Worm (Caenorhabditis elegans) whole organism, late embryonic: ENCODE results near the gene str-230.
A peak's percentile ranks its signal among the peaks of the same experiment; 100 is the strongest.

Source experiments
- C08G9.2 ChIP-seq: sonication (generic microtip); optimal IDR thresholded peaks from 2 replicates; lab custom pipeline; 2016; ENCODE audit warnings: mild to moderate bottlenecking, missing genetic modification characterization, moderate library complexity, missing compliant biosample characterization
- C38D4.7 ChIP-seq: fragments of 200-800 bp; sonication (Bioruptor generic); optimal IDR thresholded peaks from 2 replicates; lab custom pipeline; 2018; ENCODE audit warnings: mild to moderate bottlenecking, missing genetic modification characterization, moderate library complexity, missing compliant biosample characterization
- K09A11.1 ChIP-seq: sonication (generic microtip); optimal IDR thresholded peaks from 2 replicates; lab custom pipeline; 2017; ENCODE audit warnings: antibody characterized with exemption, mild to moderate bottlenecking, missing genetic modification characterization, missing compliant biosample characterization; ENCODE audit not compliant: insufficient read depth
- Y22D7AL.16 ChIP-seq: sonication (generic microtip); optimal IDR thresholded peaks from 2 replicates; lab custom pipeline; 2016; ENCODE audit warnings: missing genetic modification characterization, missing compliant biosample characterization
- ahr-1 ChIP-seq: sonication (generic microtip); optimal IDR thresholded peaks from 2 replicates; lab custom pipeline; 2016; ENCODE audit warnings: missing genetic modification characterization, missing compliant biosample characterization
- ama-1 ChIP-seq: fragments of 150-350 bp; optimal IDR thresholded peaks from 2 replicates; lab custom pipeline; 2014
- ceh-18 ChIP-seq: sonication (generic microtip); optimal IDR thresholded peaks from 2 replicates; lab custom pipeline; 2016; ENCODE audit warnings: missing genetic modification characterization, missing compliant biosample characterization
- ceh-2 ChIP-seq: sonication (generic microtip); optimal IDR thresholded peaks from 2 replicates; lab custom pipeline; 2016; ENCODE audit warnings: missing genotype, missing genetic modification characterization, missing compliant biosample characterization
- ceh-22 ChIP-seq: sonication (generic microtip); optimal IDR thresholded peaks from 2 replicates; lab custom pipeline; 2017; ENCODE audit warnings: missing biosample characterization, missing genetic modification characterization
- ceh-24 ChIP-seq: sonication (generic microtip); optimal IDR thresholded peaks from 2 replicates; lab custom pipeline; 2016; ENCODE audit warnings: mild to moderate bottlenecking, missing genetic modification characterization, missing compliant biosample characterization
- ceh-30 ChIP-seq: fragments of 150-350 bp; optimal IDR thresholded peaks from 2 replicates; lab custom pipeline; 2014; ENCODE audit warnings: missing biosample characterization, missing genetic modification characterization
- ceh-31 ChIP-seq: sonication (generic microtip); optimal IDR thresholded peaks from 2 replicates; lab custom pipeline; 2016; ENCODE audit warnings: missing genetic modification characterization, missing compliant biosample characterization
- ceh-6 ChIP-seq: fragments of 200-800 bp; sonication (Bioruptor generic); optimal IDR thresholded peaks from 2 replicates; lab custom pipeline; 2018; ENCODE audit warnings: mild to moderate bottlenecking, missing genetic modification characterization, missing compliant biosample characterization
- dve-1 ChIP-seq: sonication (generic microtip); optimal IDR thresholded peaks from 2 replicates; lab custom pipeline; 2017; ENCODE audit warnings: antibody characterized with exemption, mild to moderate bottlenecking, missing genetic modification characterization, missing compliant biosample characterization
- elt-2 ChIP-seq: sonication (generic microtip); optimal IDR thresholded peaks from 2 replicates; lab custom pipeline; 2016; ENCODE audit warnings: missing genetic modification reagents, missing genetic modification characterization, missing compliant biosample characterization
- fax-1 ChIP-seq: sonication (generic microtip); optimal IDR thresholded peaks from 2 replicates; lab custom pipeline; 2016; ENCODE audit warnings: missing genotype, missing genetic modification characterization, missing compliant biosample characterization
- fkh-10 ChIP-seq: fragments of 150-350 bp; optimal IDR thresholded peaks from 2 replicates; lab custom pipeline; 2014; ENCODE audit warnings: missing biosample characterization, missing genetic modification reagents, missing genetic modification characterization
- fkh-6 ChIP-seq: sonication (generic microtip); optimal IDR thresholded peaks from 2 replicates; lab custom pipeline; 2016; ENCODE audit warnings: missing genetic modification characterization, missing compliant biosample characterization
- hlh-6 ChIP-seq: sonication (generic microtip); optimal IDR thresholded peaks from 2 replicates; lab custom pipeline; 2016; ENCODE audit warnings: missing genotype, missing genetic modification characterization, missing compliant biosample characterization
- lin-11 ChIP-seq: fragments of 200-800 bp; sonication (Bioruptor generic); optimal IDR thresholded peaks from 2 replicates; lab custom pipeline; 2018; ENCODE audit warnings: mild to moderate bottlenecking, missing genetic modification characterization, missing compliant biosample characterization
- madf-2 ChIP-seq: sonication (generic microtip); optimal IDR thresholded peaks from 2 replicates; lab custom pipeline; 2017; ENCODE audit warnings: missing genetic modification characterization, missing compliant biosample characterization
- nfya-1 ChIP-seq: sonication (generic microtip); optimal IDR thresholded peaks from 2 replicates; lab custom pipeline; 2017; ENCODE audit warnings: missing genetic modification characterization, mild to moderate bottlenecking, missing compliant biosample characterization, antibody characterized with exemption, moderate library complexity
- nhr-11 ChIP-seq: fragments of 150-350 bp; optimal IDR thresholded peaks from 2 replicates; lab custom pipeline; 2014; ENCODE audit warnings: missing biosample characterization, missing genetic modification characterization
- nhr-232 ChIP-seq: sonication (generic microtip); optimal IDR thresholded peaks from 2 replicates; lab custom pipeline; 2016; ENCODE audit warnings: missing genetic modification characterization, missing compliant biosample characterization
- odd-2 ChIP-seq: sonication (generic microtip); optimal IDR thresholded peaks from 2 replicates; lab custom pipeline; 2017; ENCODE audit warnings: antibody characterized with exemption, mild to moderate bottlenecking, missing genetic modification characterization, missing compliant biosample characterization
- pha-4 ChIP-seq: fragments of 150-350 bp; optimal IDR thresholded peaks from 2 replicates; lab custom pipeline; 2018; ENCODE audit warnings: missing biosample characterization, missing genetic modification reagents, missing genetic modification characterization
- pros-1 ChIP-seq: fragments of 150-350 bp; optimal IDR thresholded peaks from 2 replicates; lab custom pipeline; 2014; ENCODE audit warnings: missing biosample characterization, missing genetic modification reagents, missing genetic modification characterization
- ref-2 ChIP-seq: sonication (generic microtip); optimal IDR thresholded peaks from 2 replicates; lab custom pipeline; 2016; ENCODE audit warnings: missing genetic modification characterization, missing compliant biosample characterization
- rnt-1 ChIP-seq: sonication (generic microtip); optimal IDR thresholded peaks from 2 replicates; lab custom pipeline; 2016; ENCODE audit warnings: missing genetic modification characterization, missing compliant biosample characterization
- sox-4 ChIP-seq: sonication (generic microtip); optimal IDR thresholded peaks from 2 replicates; lab custom pipeline; 2017; ENCODE audit warnings: mild to moderate bottlenecking, missing genetic modification characterization, inconsistent platforms, missing compliant biosample characterization
- tbx-7 ChIP-seq: sonication (generic microtip); optimal IDR thresholded peaks from 2 replicates; lab custom pipeline; 2016; ENCODE audit warnings: missing genotype, missing genetic modification characterization, missing compliant biosample characterization
- ttx-3 ChIP-seq: sonication (generic microtip); optimal IDR thresholded peaks from 2 replicates; lab custom pipeline; 2016; ENCODE audit warnings: missing genetic modification reagents, missing genetic modification characterization, missing compliant biosample characterization
- unc-3 ChIP-seq, 2 experiments: fragments of 200-800 bp in 1 of 2; sonication (Bioruptor generic) in 1 of 2; sonication (generic microtip) in 1 of 2; conservative IDR thresholded peaks in 1 of 2; optimal IDR thresholded peaks in 1 of 2; 2 replicates each; pipeline versions ENCODE4 v1.3.6 to Lab custom; 2016 to 2022; ENCODE audit warnings: missing compliant biosample characterization in 2 of 2, missing genetic modification characterization in 2 of 2, missing genetic modification reagents in 1 of 2
- unc-42 ChIP-seq: sonication (generic microtip); optimal IDR thresholded peaks from 2 replicates; lab custom pipeline; 2016; ENCODE audit warnings: missing genotype, missing genetic modification characterization, missing compliant biosample characterization
- zip-5 ChIP-seq: sonication (generic microtip); optimal IDR thresholded peaks from 2 replicates; lab custom pipeline; 2016; ENCODE audit warnings: missing genetic modification characterization, missing compliant biosample characterization
- ztf-16 ChIP-seq: sonication (generic microtip); optimal IDR thresholded peaks from 2 replicates; lab custom pipeline; 2017; ENCODE audit warnings: missing genetic modification characterization, missing compliant biosample characterization

str-230 gene

ce11 chrV:14176572-14176971, 34.1 kb downstream of the str-230 start:
- TF ChIP-seq ceh-24 (tag; lab: Kevin White, UChicago): no peak
- TF ChIP-seq ttx-3 (tag; lab: Kevin White, UChicago): no peak
- TF ChIP-seq odd-2: no peak
- no peak for TF ChIP-seq lin-11 (tag; lab: Kevin White, UChicago)
- no peak for TF ChIP-seq ceh-2
- no peak for TF ChIP-seq elt-2 (tag; lab: Kevin White, UChicago)
- no peak for TF ChIP-seq tbx-7 (tag; lab: Kevin White, UChicago)
- TF ChIP-seq sox-4 (tag; lab: Kevin White, UChicago): no peak
- no peak for TF ChIP-seq pros-1
- TF ChIP-seq unc-42: no peak
- no peak for TF ChIP-seq fkh-6
- no peak for TF ChIP-seq C38D4.7 (GFP tag; lab: Kevin White, UChicago)
- TF ChIP-seq fax-1: no peak
- no peak for TF ChIP-seq fkh-10 (GFP tag; lab: Kevin White, UChicago)
- TF ChIP-seq nhr-232 (tag; lab: Kevin White, UChicago): no peak
- no peak for TF ChIP-seq ref-2 (tag; lab: Kevin White, UChicago)

DNA sequence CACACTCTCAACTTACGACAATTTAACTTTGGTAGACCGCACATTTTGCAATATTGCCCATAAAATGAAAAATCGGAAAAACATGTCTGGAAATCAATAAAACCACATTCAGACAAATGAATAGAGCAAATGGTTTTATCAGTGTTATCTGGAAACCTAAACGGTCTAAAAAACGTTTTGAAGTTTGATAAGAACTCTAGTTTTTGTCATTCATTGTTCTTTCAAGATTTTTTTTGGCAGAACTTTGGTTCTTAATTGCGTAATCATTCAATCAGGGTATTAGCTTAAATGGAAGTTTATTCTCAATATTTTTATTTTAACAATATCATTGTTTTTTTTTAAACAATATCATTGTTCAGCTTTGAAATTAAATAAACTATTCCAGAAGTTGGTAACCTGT, 35.4 kb downstream of the str-230 start, which contains the start of gene cest-2.2:
Gene cest-2.2 (minus strand): TSS at position 140 of the 400 bp plus-strand sequence.
- peak; percentile 55 for TF ChIP-seq elt-2 (tag; lab: Kevin White, UChicago)
- no peak for TF ChIP-seq nhr-11 (tag; lab: Kevin White, UChicago)

DNA sequence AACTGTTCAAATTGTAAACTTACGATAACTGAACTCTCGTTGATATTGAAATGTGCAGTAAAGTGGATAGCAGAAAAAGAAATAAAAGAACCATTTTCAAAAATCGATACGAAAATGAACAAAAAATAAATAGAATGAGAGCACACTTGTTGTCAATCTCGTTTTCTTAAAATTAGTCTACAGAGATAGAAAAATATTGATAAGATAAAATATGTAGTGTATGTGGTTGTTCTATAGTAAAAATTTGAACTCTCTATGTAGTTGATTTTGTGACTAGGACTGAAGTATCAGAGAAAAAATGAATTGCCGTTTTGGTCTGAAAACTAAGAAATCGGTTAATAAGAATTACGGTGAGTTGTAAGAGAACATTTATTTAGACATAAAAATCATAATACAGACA, 39.4 kb downstream of the str-230 start, which contains the start of gene cest-2.1:
Gene cest-2.1 (minus strand): TSS at position 198 of the 400 bp plus-strand sequence.
- TF ChIP-seq rnt-1 (tag; lab: Kevin White, UChicago): no peak
- no peak for TF ChIP-seq ztf-16
- TF ChIP-seq dve-1 (tag; lab: Kevin White, UChicago): no peak
- TF ChIP-seq pha-4 (tag; lab: Kevin White, UChicago): no peak
- TF ChIP-seq K09A11.1: no peak
- TF ChIP-seq madf-2 (tag; lab: Kevin White, UChicago): no peak
- no peak for TF ChIP-seq C38D4.7 (GFP tag; lab: Kevin White, UChicago)
- no peak for TF ChIP-seq unc-3 (GFP tag; conservative IDR thresholded peaks at IDR 0.05; lab: Robert Waterston, UW)
- no peak for TF ChIP-seq unc-3 (tag; optimal IDR thresholded peaks at IDR 0.05; lab: Kevin White, UChicago)
- no peak for TF ChIP-seq hlh-6 (tag; lab: Kevin White, UChicago)
- TF ChIP-seq nhr-11 (tag; lab: Kevin White, UChicago): no peak
- no peak for TF ChIP-seq zip-5 (tag; lab: Kevin White, UChicago)

DNA sequence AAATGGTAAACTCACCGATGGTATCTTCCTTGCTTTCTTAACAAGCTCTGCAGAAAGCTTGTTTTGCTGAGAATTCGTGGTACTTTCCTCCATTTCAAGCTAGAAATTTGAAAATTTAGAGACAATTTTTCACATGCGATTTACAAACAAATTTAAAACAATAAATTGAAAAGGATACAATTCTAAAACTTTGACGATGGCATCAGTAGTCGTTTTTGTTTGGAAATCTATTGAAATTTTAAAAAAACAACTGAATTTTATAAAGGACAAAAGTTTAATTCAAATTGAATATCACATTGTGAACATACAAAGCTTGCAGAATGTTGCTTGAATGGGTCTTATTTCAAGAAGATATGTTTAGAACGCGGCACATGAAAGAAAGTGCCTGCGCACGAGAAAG, 43.0 kb downstream of the str-230 start, which contains the start of gene ocam-1:
Gene ocam-1 (minus strand): TSS at position 101 of the 400 bp plus-strand sequence.
- TF ChIP-seq ceh-31 (tag; lab: Kevin White, UChicago): no peak
- TF ChIP-seq ceh-18 (tag; lab: Kevin White, UChicago): no peak
- no peak for TF ChIP-seq ttx-3 (tag; lab: Kevin White, UChicago)
- TF ChIP-seq nfya-1 (tag; lab: Kevin White, UChicago): no peak
- no peak for TF ChIP-seq ceh-22
- TF ChIP-seq ceh-6 (GFP tag; lab: Kevin White, UChicago): no peak
- no peak for TF ChIP-seq ama-1 (lab: Kevin White, UChicago)
- no peak for TF ChIP-seq tbx-7 (tag; lab: Kevin White, UChicago)
- TF ChIP-seq ceh-30 (tag; lab: Kevin White, UChicago): no peak
- no peak for TF ChIP-seq C08G9.2 (tag; lab: Kevin White, UChicago)
- TF ChIP-seq nhr-11 (tag; lab: Kevin White, UChicago): no peak
- TF ChIP-seq nhr-232 (tag; lab: Kevin White, UChicago): no peak

DNA sequence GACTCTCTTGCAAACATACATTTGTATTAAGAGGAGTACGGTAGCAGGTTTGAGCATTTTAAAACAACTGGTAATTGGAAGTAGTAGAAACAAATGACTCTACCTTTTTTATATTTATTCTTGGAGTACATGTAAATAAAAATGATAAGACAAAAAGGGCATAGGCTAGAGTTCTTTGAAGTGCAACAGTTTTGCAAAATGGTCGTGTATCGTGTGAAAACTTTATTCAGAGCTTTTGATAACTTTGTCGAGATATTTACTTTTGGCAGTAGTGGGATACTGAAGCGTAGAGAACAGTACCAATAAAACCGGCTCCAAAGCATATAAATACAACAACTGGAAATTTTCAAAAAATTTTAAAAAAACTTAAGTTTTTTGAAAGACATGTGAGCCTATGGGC, 44.0 kb downstream of the str-230 start, which contains the start of gene cest-1.1:
Gene cest-1.1 (minus strand): TSS at position 101 of the 400 bp plus-strand sequence.
- TF ChIP-seq sox-4 (tag; lab: Kevin White, UChicago) (no peak), C08G9.2 (tag; lab: Kevin White, UChicago) (no peak), ahr-1 (no peak), lin-11 (tag; lab: Kevin White, UChicago) (no peak), ceh-2 (no peak), Y22D7AL.16 (tag; lab: Kevin White, UChicago) (no peak), fkh-6 (no peak), C38D4.7 (GFP tag; lab: Kevin White, UChicago) (no peak)
